Fruit fly (Drosophila melanogaster) S2 (cell line): ENCODE data around the gene Lcp65Ag3.

Experiments used
- CG8478 ChIP-seq: fragments of >200 bp; optimal IDR thresholded peaks from 2 replicates; lab custom pipeline; 2018
- CTCF ChIP-seq, 2 experiments: fragments of >200 bp; optimal IDR thresholded peaks; 2 replicates each; lab custom pipeline; 2018

DNA sequence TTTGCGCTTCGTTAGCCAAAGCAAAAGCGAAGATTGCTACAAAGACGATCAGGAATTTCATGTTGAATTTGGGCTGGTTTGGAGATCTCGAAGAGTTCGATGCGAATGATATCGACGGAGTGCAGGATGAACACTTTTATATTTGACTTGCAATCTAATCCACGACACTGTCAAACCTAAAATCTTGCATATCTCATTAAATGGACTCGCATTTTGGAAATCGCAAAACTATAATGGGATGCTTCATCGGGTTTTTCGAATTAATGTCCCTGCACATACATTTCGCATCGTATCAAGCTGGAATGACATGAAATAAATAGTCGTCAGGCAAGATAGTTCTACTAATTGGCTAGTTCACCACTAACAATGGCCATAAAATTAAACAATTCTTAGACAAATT is 7.2 kb upstream of the Lcp65Ag3 start, which contains the start of gene Lcp65Ae:
- TF ChIP-seq CTCF (optimal IDR thresholded peaks at IDR 0.05; lab: Kevin White, UChicago) (no peak), CG8478 (lab: Kevin White, UChicago) (no peak)
